Worm (Caenorhabditis elegans) whole organism, midembryonic: ENCODE measurements around the gene rpl-42.

Source experiments
- T22C8.4 ChIP-seq: fragments of 200-800 bp; sonication (Bioruptor generic); IDR thresholded peaks from 2 replicates; pipeline ENCODE4 v1.3.6; 2022; ENCODE audit warnings: missing genetic modification characterization, missing compliant biosample characterization
- cog-1 ChIP-seq: sonication (generic microtip); optimal IDR thresholded peaks from 2 replicates; lab custom pipeline; 2016; ENCODE audit warnings: missing genetic modification characterization, missing compliant biosample characterization
- flt-1 ChIP-seq: fragments of 200-800 bp; sonication (Bioruptor generic); IDR thresholded peaks from 2 replicates; pipeline ENCODE4 v1.3.6; 2022; ENCODE audit warnings: missing genetic modification characterization, missing compliant biosample characterization
- med-1 ChIP-seq: sonication (generic microtip); optimal IDR thresholded peaks from 2 replicates; lab custom pipeline; 2017; ENCODE audit warnings: missing genetic modification characterization, mild to moderate bottlenecking, missing compliant biosample characterization, antibody characterized with exemption, missing genetic modification reagents; ENCODE audit not compliant: insufficient read depth
- ref-1 ChIP-seq: fragments of 200-800 bp; sonication (Bioruptor generic); conservative IDR thresholded peaks from 2 replicates; pipeline ENCODE4 v1.3.6; 2022; ENCODE audit warnings: missing genetic modification reagents, missing genetic modification characterization, missing compliant biosample characterization
- tab-1 ChIP-seq: fragments of 200-800 bp; sonication (Bioruptor generic); IDR thresholded peaks from 2 replicates; pipeline ENCODE4 v1.3.6; 2022; ENCODE audit warnings: missing genetic modification characterization, missing compliant biosample characterization
- ztf-23 ChIP-seq: fragments of 200-800 bp; sonication (Bioruptor generic); IDR thresholded peaks from 2 replicates; pipeline ENCODE4 v1.3.6; 2022; ENCODE audit warnings: missing genetic modification reagents, missing genetic modification characterization, missing compliant biosample characterization
- ztf-29 ChIP-seq: fragments of 200-800 bp; sonication (Bioruptor generic); IDR thresholded peaks from 2 replicates; pipeline ENCODE4 v1.3.6; 2022; ENCODE audit warnings: missing genetic modification reagents, missing genetic modification characterization, missing compliant biosample characterization

DNA sequence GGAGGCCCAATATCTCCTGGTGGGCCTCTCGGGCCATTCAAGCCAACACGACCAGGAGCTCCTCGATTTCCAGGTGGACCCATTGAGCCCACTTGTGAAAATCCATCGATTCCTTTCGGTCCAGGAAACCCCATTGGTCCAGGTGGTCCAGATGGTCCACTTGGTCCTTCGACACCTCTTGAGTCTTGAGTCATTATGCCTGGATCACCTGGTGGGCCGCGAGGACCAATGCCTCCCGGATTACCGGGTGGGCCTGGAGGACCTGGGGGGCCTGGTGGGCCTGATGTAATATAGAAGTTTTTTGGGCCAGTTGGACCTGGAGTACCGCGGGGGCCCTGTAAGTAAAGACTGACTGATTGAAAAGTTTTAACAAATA lies 48.3 kb upstream of the rpl-42 start:
- TF ChIP-seq med-1 (no peak), flt-1 (GFP tag; lab: Robert Waterston, UW) (no peak), ztf-29 (no peak), tab-1 (GFP tag; lab: Robert Waterston, UW) (no peak), ztf-23 (GFP tag; lab: Robert Waterston, UW) (no peak), T22C8.4 (GFP tag; lab: Robert Waterston, UW) (no peak), cog-1 (tag; lab: Kevin White, UChicago) (no peak), ref-1 (GFP tag; lab: Robert Waterston, UW) (no peak)
